Worm (Caenorhabditis elegans): ENCODE measurements around the gene F38H4.3.

DNA sequence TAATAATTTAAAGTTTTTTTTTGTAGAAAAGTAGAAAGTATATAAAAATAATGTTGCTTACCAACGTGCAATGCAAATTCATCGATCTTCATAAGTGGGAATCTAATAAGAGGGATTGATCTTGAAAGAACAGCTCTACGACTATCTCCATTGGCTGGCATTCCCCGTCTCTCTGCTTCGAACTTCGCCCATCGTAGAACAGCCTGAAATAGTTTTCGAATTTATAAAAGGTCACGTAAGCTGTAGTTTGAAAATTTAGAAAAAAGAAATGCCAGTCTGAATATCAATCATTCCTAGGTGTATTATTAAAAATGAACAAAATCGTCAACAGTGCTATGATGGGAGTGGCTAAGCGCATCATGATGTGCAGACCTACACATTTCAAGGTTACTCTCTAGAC, 9.7 kb downstream of the F38H4.3 start, which contains the start of gene F38H4.5:
- TF ChIP-seq aly-2 (tag; optimal IDR thresholded peaks at IDR 0.05), result no peak
- no peak for TF ChIP-seq nhr-23 (tag; optimal IDR thresholded peaks at IDR 0.05)
- TF ChIP-seq nhr-6 (tag; optimal IDR thresholded peaks at IDR 0.05), result no peak
- TF ChIP-seq ztf-11 (tag; optimal IDR thresholded peaks at IDR 0.05), result no peak
- no peak for TF ChIP-seq unc-39 (tag; optimal IDR thresholded peaks at IDR 0.05)
- TF ChIP-seq elt-1 (tag; optimal IDR thresholded peaks at IDR 0.05), result no peak
